Fruit fly (Drosophila melanogaster) whole organism: ENCODE data around the gene CG14961.

Experiments
- CG8478 ChIP-seq: fragments of >200 bp; optimal IDR thresholded peaks from 2 replicates; lab custom pipeline; 2018; ENCODE audit warnings: inconsistent platforms
- Dll ChIP-seq: fragments of >200 bp; optimal IDR thresholded peaks from 2 replicates; lab custom pipeline; 2017
- pan ChIP-seq: fragments of >200 bp; optimal IDR thresholded peaks from 2 replicates; lab custom pipeline; 2017
- usp ChIP-seq: fragments of >200 bp; optimal IDR thresholded peaks from 2 replicates; lab custom pipeline; 2017; ENCODE audit warnings: missing biosample characterization, missing genetic modification characterization, mixed read lengths

- no peak for TF ChIP-seq usp (GFP tag; lab: Kevin White, UChicago)
- TF ChIP-seq pan: no peak
- TF ChIP-seq Dll: no peak
- TF ChIP-seq CG8478 (lab: Kevin White, UChicago): no peak
These were observed 22.3 kb upstream of the CG14961 start for dm6 chr3L:3307593-3307992.
